Fruit fly (Drosophila melanogaster) whole organism, embryonic: ENCODE results near the gene CG3349.

Source experiments
- Atf6 ChIP-seq: fragments of 200-800 bp; sonication (Bioruptor generic); IDR thresholded peaks from 2 replicates; pipeline ENCODE4 v1.3.6; 2022; ENCODE audit warnings: missing biosample characterization, missing genetic modification characterization
- CG10147 ChIP-seq: fragments of 200-800 bp; sonication (Bioruptor generic); optimal IDR thresholded peaks from 2 replicates; lab custom pipeline; 2019; ENCODE audit warnings: missing biosample characterization, mild to moderate bottlenecking, missing genetic modification characterization, moderate library complexity
- CG11456 ChIP-seq: fragments of 200-800 bp; sonication (Bioruptor generic); IDR thresholded peaks from 3 replicates; pipeline ENCODE4 v1.3.6; 2022; ENCODE audit warnings: missing biosample characterization, missing genetic modification characterization
- CG11695 ChIP-seq: fragments of 200-800 bp; sonication (Bioruptor generic); IDR thresholded peaks from 3 replicates; pipeline ENCODE4 v1.3.6; 2022; ENCODE audit warnings: missing biosample characterization, missing genetic modification characterization
- CG12071 ChIP-seq: fragments of 200-800 bp; sonication (Bioruptor generic); optimal IDR thresholded peaks from 3 replicates; lab custom pipeline; 2018; ENCODE audit warnings: missing biosample characterization, mild to moderate bottlenecking, missing genetic modification characterization
- CG15269 ChIP-seq: fragments of 200-800 bp; sonication (Bioruptor generic); optimal IDR thresholded peaks from 2 replicates; lab custom pipeline; 2018; ENCODE audit warnings: missing biosample characterization, mild to moderate bottlenecking, missing genetic modification characterization, moderate library complexity
- CG15514 ChIP-seq: fragments of 200-800 bp; sonication (Bioruptor generic); optimal IDR thresholded peaks from 3 replicates; lab custom pipeline; 2017; ENCODE audit warnings: missing biosample characterization, missing genetic modification characterization, mild to moderate bottlenecking, moderate library complexity, missing genetic modification reagents
- CG1647 ChIP-seq: fragments of 200-800 bp; sonication (Bioruptor generic); optimal IDR thresholded peaks from 3 replicates; lab custom pipeline; 2016; ENCODE audit warnings: missing biosample characterization, missing genetic modification characterization
- CG18476 ChIP-seq: fragments of 200-800 bp; sonication (Bioruptor generic); optimal IDR thresholded peaks from 2 replicates; lab custom pipeline; 2016; ENCODE audit warnings: missing biosample characterization, mild to moderate bottlenecking, missing genetic modification characterization
- CG18599 ChIP-seq: fragments of 200-800 bp; sonication (Bioruptor generic); optimal IDR thresholded peaks from 3 replicates; lab custom pipeline; 2017; ENCODE audit warnings: missing biosample characterization, missing genetic modification characterization, mild to moderate bottlenecking, moderate library complexity, missing genetic modification reagents
- CG30403 ChIP-seq: fragments of 200-800 bp; sonication (Bioruptor generic); optimal IDR thresholded peaks from 3 replicates; lab custom pipeline; 2016; ENCODE audit warnings: missing biosample characterization, missing genetic modification characterization
- CG31388 ChIP-seq: fragments of 200-800 bp; sonication (Bioruptor generic); optimal IDR thresholded peaks from 2 replicates; lab custom pipeline; 2016; ENCODE audit warnings: missing biosample characterization, missing genetic modification characterization
- CG32772 ChIP-seq: fragments of 200-800 bp; sonication (Bioruptor generic); IDR thresholded peaks from 2 replicates; pipeline ENCODE4 v1.3.6; 2022; ENCODE audit warnings: missing biosample characterization, missing genetic modification characterization
- CG3281 ChIP-seq: fragments of 200-800 bp; sonication (Bioruptor generic); optimal IDR thresholded peaks from 3 replicates; lab custom pipeline; 2017; ENCODE audit warnings: missing biosample characterization, mild to moderate bottlenecking, missing genetic modification characterization
- CG4360 ChIP-seq: fragments of 200-800 bp; sonication (Bioruptor generic); IDR thresholded peaks from 2 replicates; pipeline ENCODE4 v1.3.6; 2022; ENCODE audit warnings: missing biosample characterization, missing genetic modification characterization
- CG5245 ChIP-seq: fragments of 200-800 bp; sonication (Bioruptor generic); optimal IDR thresholded peaks from 3 replicates; lab custom pipeline; 2016; ENCODE audit warnings: missing biosample characterization, missing genetic modification characterization
- CG6765 ChIP-seq: fragments of 200-800 bp; sonication (Bioruptor generic); optimal IDR thresholded peaks from 3 replicates; lab custom pipeline; 2017; ENCODE audit warnings: missing biosample characterization, mild to moderate bottlenecking, missing genetic modification characterization
- CG7839 ChIP-seq: fragments of 200-800 bp; sonication (Bioruptor generic); optimal IDR thresholded peaks from 3 replicates; lab custom pipeline; 2018; ENCODE audit warnings: missing biosample characterization, mild to moderate bottlenecking, missing genetic modification characterization, moderate library complexity
- CG7928 ChIP-seq: fragments of 200-800 bp; sonication (Bioruptor generic); optimal IDR thresholded peaks from 2 replicates; lab custom pipeline; 2017; ENCODE audit warnings: missing biosample characterization, mild to moderate bottlenecking, missing genetic modification characterization
- CG8388 ChIP-seq: fragments of 200-800 bp; sonication (Bioruptor generic); optimal IDR thresholded peaks from 2 replicates; lab custom pipeline; 2019; ENCODE audit warnings: missing biosample characterization, mild to moderate bottlenecking, missing genetic modification characterization, moderate library complexity
- CrebB ChIP-seq: fragments of 200-800 bp; sonication (Bioruptor generic); optimal IDR thresholded peaks from 3 replicates; lab custom pipeline; 2018; ENCODE audit warnings: missing biosample characterization, mild to moderate bottlenecking, missing genetic modification characterization
- D19A ChIP-seq: fragments of 200-800 bp; optimal IDR thresholded peaks from 3 replicates; lab custom pipeline; 2019; ENCODE audit warnings: missing biosample characterization, mild to moderate bottlenecking, missing genetic modification characterization, moderate library complexity
- Deaf1 ChIP-seq: fragments of 200-800 bp; optimal IDR thresholded peaks from 3 replicates; lab custom pipeline; 2019; ENCODE audit warnings: missing biosample characterization, mild to moderate bottlenecking, missing genetic modification characterization, moderate library complexity
- H2.0 ChIP-seq: fragments of 200-800 bp; sonication (Bioruptor generic); IDR thresholded peaks from 2 replicates; pipeline ENCODE4 v1.3.6; 2022; ENCODE audit warnings: missing biosample characterization, missing genetic modification characterization
- MESR4 ChIP-seq: fragments of 200-800 bp; sonication (Bioruptor generic); optimal IDR thresholded peaks from 2 replicates; lab custom pipeline; 2018; ENCODE audit warnings: missing biosample characterization, mild to moderate bottlenecking, missing genetic modification characterization, moderate library complexity
- Mad ChIP-seq: fragments of 200-800 bp; sonication (Bioruptor generic); optimal IDR thresholded peaks from 2 replicates; lab custom pipeline; 2016; ENCODE audit warnings: missing biosample characterization, missing genetic modification characterization
- Poxn ChIP-seq: fragments of 200-800 bp; sonication (Bioruptor generic); IDR thresholded peaks from 2 replicates; pipeline ENCODE4 v1.3.6; 2022; ENCODE audit warnings: missing biosample characterization, missing genetic modification characterization
- Side ChIP-seq: fragments of 200-800 bp; sonication (Bioruptor generic); optimal IDR thresholded peaks from 2 replicates; lab custom pipeline; 2016; ENCODE audit warnings: missing biosample characterization, missing genetic modification characterization
- Sox100B ChIP-seq: fragments of 200-800 bp; sonication (Bioruptor generic); optimal IDR thresholded peaks from 3 replicates; lab custom pipeline; 2018; ENCODE audit warnings: missing biosample characterization, mild to moderate bottlenecking, missing genetic modification characterization
- Taf1 ChIP-seq: fragments of 200-800 bp; sonication (Bioruptor generic); IDR thresholded peaks from 2 replicates; pipeline ENCODE4 v1.3.6; 2022; ENCODE audit warnings: missing biosample characterization, missing genetic modification characterization
- abd-A ChIP-seq: fragments of 200-800 bp; sonication (Bioruptor generic); optimal IDR thresholded peaks from 3 replicates; lab custom pipeline; 2019; ENCODE audit warnings: missing biosample characterization, mild to moderate bottlenecking, missing genetic modification characterization, moderate library complexity
- ash1 ChIP-seq: fragments of 200-800 bp; sonication (Bioruptor generic); optimal IDR thresholded peaks from 2 replicates; lab custom pipeline; 2018; ENCODE audit warnings: missing biosample characterization, mild to moderate bottlenecking, missing genetic modification characterization
- disco-r ChIP-seq: fragments of 200-800 bp; sonication (Bioruptor generic); optimal IDR thresholded peaks from 2 replicates; lab custom pipeline; 2016; ENCODE audit warnings: missing biosample characterization, missing genetic modification characterization
- ems ChIP-seq: fragments of 200-800 bp; sonication (Bioruptor generic); optimal IDR thresholded peaks from 3 replicates; lab custom pipeline; 2016; ENCODE audit warnings: missing biosample characterization, missing genetic modification characterization
- fru ChIP-seq: fragments of >200 bp; optimal IDR thresholded peaks from 2 replicates; lab custom pipeline; 2017
- grau ChIP-seq: fragments of 200-800 bp; optimal IDR thresholded peaks from 3 replicates; lab custom pipeline; 2019; ENCODE audit warnings: missing biosample characterization, mild to moderate bottlenecking, missing genetic modification characterization, moderate library complexity
- gsb-n ChIP-seq: fragments of 200-800 bp; sonication (Bioruptor generic); optimal IDR thresholded peaks from 3 replicates; lab custom pipeline; 2018; ENCODE audit warnings: missing biosample characterization, mild to moderate bottlenecking, missing genetic modification characterization
- ham ChIP-seq: fragments of 200-800 bp; sonication (Bioruptor generic); IDR thresholded peaks from 2 replicates; pipeline ENCODE4 v1.3.6; 2022; ENCODE audit warnings: missing biosample characterization, missing genetic modification characterization
- kni ChIP-seq: fragments of 200-800 bp; sonication (Bioruptor generic); optimal IDR thresholded peaks from 3 replicates; lab custom pipeline; 2017; ENCODE audit warnings: mild to moderate bottlenecking, missing biosample characterization, missing genetic modification reagents, missing genetic modification characterization
- mam ChIP-seq: fragments of 200-800 bp; sonication (Bioruptor generic); optimal IDR thresholded peaks from 3 replicates; lab custom pipeline; 2016; ENCODE audit warnings: missing biosample characterization, missing genetic modification characterization
- nerfin-1 ChIP-seq: fragments of 200-800 bp; sonication (Bioruptor generic); optimal IDR thresholded peaks from 3 replicates; lab custom pipeline; 2019; ENCODE audit warnings: missing biosample characterization, mild to moderate bottlenecking, missing genetic modification characterization, moderate library complexity
- odd ChIP-seq: fragments of 200-800 bp; sonication (Bioruptor generic); optimal IDR thresholded peaks from 2 replicates; lab custom pipeline; 2017; ENCODE audit warnings: missing biosample characterization, mild to moderate bottlenecking, missing genetic modification characterization
- pan ChIP-seq, 4 experiments: fragments of >200 bp in 3 of 4; fragments of 200-800 bp in 1 of 4; sonication (Bioruptor generic) in 1 of 4; optimal IDR thresholded peaks in 3 of 4; IDR thresholded peaks in 1 of 4; 2 replicates each; pipeline versions ENCODE4 v1.3.6 to Lab custom; 2017 to 2022; ENCODE audit warnings: missing biosample characterization in 2 of 4, missing genetic modification characterization in 2 of 4, mixed read lengths in 1 of 4
- shn ChIP-seq: fragments of 200-800 bp; sonication (Bioruptor generic); optimal IDR thresholded peaks from 3 replicates; lab custom pipeline; 2016; ENCODE audit warnings: missing biosample characterization, missing genetic modification characterization
- ttk ChIP-seq: fragments of 200-800 bp; sonication (Bioruptor generic); IDR thresholded peaks from 2 replicates; pipeline ENCODE4 v2.1.2; 2022; ENCODE audit warnings: missing biosample characterization, missing genetic modification characterization
- vnd ChIP-seq: fragments of 200-800 bp; sonication (Bioruptor generic); IDR thresholded peaks from 3 replicates; pipeline ENCODE4 v1.3.6; 2022; ENCODE audit warnings: missing biosample characterization, missing genetic modification characterization; ENCODE audit not compliant: partially characterized antibody
- vvl ChIP-seq: fragments of 200-800 bp; sonication (Bioruptor generic); IDR thresholded peaks from 2 replicates; pipeline ENCODE4 v1.3.6; 2022; ENCODE audit warnings: missing biosample characterization, missing genetic modification characterization
- zen ChIP-seq: fragments of 200-800 bp; sonication (Bioruptor generic); optimal IDR thresholded peaks from 3 replicates; lab custom pipeline; 2018; ENCODE audit warnings: missing biosample characterization, mild to moderate bottlenecking, missing genetic modification characterization, moderate library complexity
- zf30C ChIP-seq: fragments of 200-800 bp; sonication (Bioruptor generic); optimal IDR thresholded peaks from 3 replicates; lab custom pipeline; 2018; ENCODE audit warnings: missing biosample characterization, mild to moderate bottlenecking, missing genetic modification characterization

CG3349 gene

DNA sequence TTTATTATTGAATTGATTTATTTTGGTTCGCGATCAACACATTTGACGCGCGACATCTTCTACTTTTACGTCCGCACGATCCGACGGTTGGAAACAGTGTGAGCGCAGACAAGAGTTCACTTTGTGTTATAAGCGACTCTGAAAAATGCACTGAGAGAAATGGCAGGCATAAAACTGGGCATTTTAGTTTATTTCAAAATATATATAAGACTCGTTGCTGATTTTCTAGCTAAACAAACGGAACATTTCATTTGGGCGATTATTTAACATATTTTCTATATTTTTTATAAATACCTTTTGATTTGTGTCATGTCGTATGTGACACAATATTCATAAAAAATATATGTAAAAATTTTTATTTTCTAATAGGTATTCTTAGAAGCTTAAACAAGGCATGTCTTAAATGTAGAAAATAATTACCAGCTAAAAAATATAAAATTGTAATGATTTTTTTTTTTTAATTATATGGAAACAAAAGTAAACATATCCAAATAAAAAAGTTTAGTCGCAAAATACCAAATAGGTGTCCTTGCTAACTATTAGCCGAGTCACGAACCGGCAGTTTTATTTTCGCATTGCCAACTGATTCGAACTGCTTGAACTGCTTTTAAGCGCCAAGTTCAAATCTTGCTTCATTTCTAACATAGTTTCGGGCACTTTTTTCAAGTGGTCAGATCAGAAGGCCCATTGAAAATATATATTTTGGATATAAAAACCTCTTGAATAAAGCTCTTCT, 34.7 kb downstream of the CG3349 start, which contains the start of gene Reck (continued):
- TF ChIP-seq pan (optimal IDR thresholded peaks at IDR 0.05; lab: Kevin White, UChicago) (no peak), pan (GFP tag; optimal IDR thresholded peaks at IDR 0.05 in 1 of 2, IDR thresholded peaks at IDR 0.05 in 1 of 2) (peak in 1 of 2 experiments; percentile 89), nerfin-1 (tag; lab: Kevin White, UChicago) (peak; percentile 78), CG15269 (tag; lab: Kevin White, UChicago) (peak; percentile 83), ham (GFP tag; lab: Robert Waterston, UW) (no peak), kni (no peak), CG5245 (peak; percentile 71), CG15514 (peak; percentile 76), Atf6 (GFP tag; lab: Robert Waterston, UW) (peak; percentile 80; the same call in 1 of the 2 replicates), CG30403 (GFP tag; lab: Kevin White, UChicago) (peak; percentile 82), CG31388 (GFP tag; lab: Kevin White, UChicago) (peak; percentile 12), CG1647 (GFP tag; lab: Kevin White, UChicago) (peak; percentile 25), CG6765 (peak; percentile 59), CG7839 (peak; percentile 83), Taf1 (GFP tag; lab: Robert Waterston, UW) (no peak), vvl (GFP tag; lab: Robert Waterston, UW) (peak; percentile 93), zen (tag; lab: Kevin White, UChicago) (peak; percentile 81), Mad (GFP tag; lab: Kevin White, UChicago) (peak; percentile 71), ems (GFP tag; lab: Kevin White, UChicago) (peak; percentile 50), Deaf1 (tag; lab: Kevin White, UChicago) (peak; percentile 59), grau (tag; lab: Kevin White, UChicago) (peak; percentile 73), ash1 (GFP tag; lab: Kevin White, UChicago) (no peak), CG7928 (GFP tag; lab: Kevin White, UChicago) (peak; percentile 5), CrebB (tag; lab: Kevin White, UChicago) (peak; percentile 52), Poxn (no peak), fru (lab: Kevin White, UChicago) (no peak), ttk (peak; percentile 44; the same call in 1 of the 2 replicates), CG11695 (GFP tag; lab: Robert Waterston, UW) (peak; percentile 83), CG32772 (peak; percentile 55), CG4360 (peak; percentile 43; the same call in 1 of the 2 replicates), vnd (GFP tag; lab: Robert Waterston, UW) (no peak), disco-r (GFP tag; lab: Kevin White, UChicago) (no peak), gsb-n (tag; lab: Kevin White, UChicago) (peak; percentile 88), H2.0 (GFP tag; lab: Robert Waterston, UW) (peak; percentile 59), MESR4 (GFP tag; lab: Kevin White, UChicago) (peak; percentile 1), zf30C (peak; percentile 86), CG18476 (GFP tag; lab: Kevin White, UChicago) (peak; percentile 88), odd (GFP tag; lab: Kevin White, UChicago) (peak; percentile 70), CG3281 (GFP tag; lab: Kevin White, UChicago) (peak; percentile 84), abd-A (no peak), CG10147 (GFP tag; lab: Kevin White, UChicago) (peak; percentile 76), D19A (tag; lab: Kevin White, UChicago) (peak; percentile 78), Side (GFP tag; lab: Kevin White, UChicago) (peak; percentile 25), CG18599 (peak; percentile 86), mam (peak; percentile 56), Sox100B (GFP tag; lab: Kevin White, UChicago) (peak; percentile 84), CG8388 (peak; percentile 88), CG12071 (GFP tag; lab: Kevin White, UChicago) (peak; percentile 72), CG11456 (GFP tag; lab: Robert Waterston, UW) (peak; percentile 81), shn (no peak)
